Fruit fly (Drosophila melanogaster) Kc167 (cell line): ENCODE results near the gene CG42834.

Experiments
- Myc ChIP-seq: fragments of >200 bp; optimal IDR thresholded peaks from 2 replicates; lab custom pipeline; 2017; ENCODE audit warnings: missing external identifiers
- Sin3A ChIP-seq: fragments of >200 bp; optimal IDR thresholded peaks from 2 replicates; lab custom pipeline; 2018; ENCODE audit warnings: missing external identifiers
- h ChIP-seq: fragments of >200 bp; optimal IDR thresholded peaks from 3 replicates; lab custom pipeline; 2018; ENCODE audit warnings: missing external identifiers
- insv ChIP-seq: fragments of >200 bp; optimal IDR thresholded peaks from 3 replicates; lab custom pipeline; 2018; ENCODE audit warnings: missing external identifiers
- psq ChIP-seq: fragments of >200 bp; optimal IDR thresholded peaks from 2 replicates; lab custom pipeline; 2017; ENCODE audit warnings: missing external identifiers

DNA sequence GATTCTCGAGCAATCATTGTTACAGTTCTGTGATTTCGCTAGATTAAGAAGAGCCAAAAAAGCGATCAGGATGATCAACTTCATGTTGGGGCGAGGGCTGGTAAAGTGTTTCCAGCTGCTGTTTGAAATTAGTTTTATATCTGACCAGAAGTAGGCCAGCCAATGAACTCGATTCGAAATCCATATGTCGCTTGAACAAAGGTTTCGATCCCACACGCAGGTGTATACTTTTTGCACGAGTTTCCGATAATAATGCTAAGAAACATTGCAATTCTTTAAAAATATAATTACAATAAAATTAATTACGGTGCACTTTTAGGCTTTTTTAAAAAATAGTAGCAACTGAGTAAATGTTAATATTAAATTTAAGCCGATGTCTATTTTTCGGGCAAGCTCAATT is 14.9 kb upstream of the CG42834 start, which contains the start of gene CG34280:
- TF ChIP-seq Myc (lab: Kevin White, UChicago) (no peak), insv (lab: Kevin White, UChicago) (no peak), psq (no peak), Sin3A (lab: Kevin White, UChicago) (no peak), h (no peak)
